Worm (Caenorhabditis elegans) whole organism, young adult: ENCODE measurements around the gene K08B12.3.

Experiments
- akir-1 ChIP-seq: fragments of 200-800 bp; sonication (Bioruptor generic); optimal IDR thresholded peaks from 2 replicates; lab custom pipeline; 2018; ENCODE audit warnings: mild to moderate bottlenecking, missing genetic modification characterization, moderate library complexity, missing compliant biosample characterization
- snpc-3.4 ChIP-seq: sonication (generic microtip); optimal IDR thresholded peaks from 2 replicates; lab custom pipeline; 2017; ENCODE audit warnings: missing genetic modification characterization, mild to moderate bottlenecking, missing compliant biosample characterization, antibody characterized with exemption, moderate library complexity, missing genotype, missing genetic modification reagents
- unc-62 ChIP-seq: fragments of 150-350 bp; optimal IDR thresholded peaks from 2 replicates; lab custom pipeline; 2014; ENCODE audit warnings: missing biosample characterization, missing genetic modification reagents, missing genetic modification characterization

- no peak for TF ChIP-seq unc-62 (GFP tag; lab: Kevin White, UChicago)
- TF ChIP-seq snpc-3.4 (tag; lab: Kevin White, UChicago): no peak
- no peak for TF ChIP-seq akir-1
These were observed 33.5 kb downstream of the K08B12.3 start for ce11 chrV:6268526-6268925.
